Worm (Caenorhabditis elegans) whole organism, young adult: ENCODE results near the gene R02D5.3.

ENCODE experiments used
- B0336.3 ChIP-seq: fragments of 200-800 bp; sonication (Bioruptor generic); IDR thresholded peaks from 2 replicates; pipeline ENCODE4 v1.3.6; 2022; ENCODE audit warnings: missing genetic modification characterization, missing compliant biosample characterization
- C17E4.6 ChIP-seq: fragments of 200-800 bp; sonication (Bioruptor generic); IDR thresholded peaks from 2 replicates; pipeline ENCODE4 v1.3.6; 2022; ENCODE audit warnings: missing genetic modification reagents, missing genetic modification characterization, missing compliant biosample characterization
- D2030.7 ChIP-seq: fragments of 200-800 bp; sonication (Bioruptor generic); IDR thresholded peaks from 2 replicates; pipeline ENCODE4 v1.3.6; 2022; ENCODE audit warnings: missing genetic modification reagents, missing genetic modification characterization, missing compliant biosample characterization
- F23B12.7 ChIP-seq: sonication (generic microtip); optimal IDR thresholded peaks from 2 replicates; lab custom pipeline; 2017; ENCODE audit warnings: missing genetic modification characterization, mild to moderate bottlenecking, missing compliant biosample characterization, antibody characterized with exemption, moderate library complexity; ENCODE audit not compliant: insufficient read depth
- F33H1.4 ChIP-seq: fragments of 200-800 bp; sonication (Bioruptor generic); IDR thresholded peaks from 2 replicates; pipeline ENCODE4 v1.3.6; 2022; ENCODE audit warnings: missing genetic modification reagents, missing genetic modification characterization, missing compliant biosample characterization
- F49E8.2 ChIP-seq: sonication (generic microtip); optimal IDR thresholded peaks from 3 replicates; lab custom pipeline; 2017; ENCODE audit warnings: missing genetic modification characterization, mild to moderate bottlenecking, missing compliant biosample characterization, antibody characterized with exemption, moderate library complexity; ENCODE audit not compliant: insufficient read depth
- Y79H2A.3 ChIP-seq: fragments of 200-800 bp; sonication (Bioruptor generic); conservative IDR thresholded peaks from 2 replicates; pipeline ENCODE4 v1.3.6; 2022; ENCODE audit warnings: missing genetic modification reagents, missing genetic modification characterization, missing compliant biosample characterization
- akir-1 ChIP-seq: fragments of 200-800 bp; sonication (Bioruptor generic); optimal IDR thresholded peaks from 2 replicates; lab custom pipeline; 2018; ENCODE audit warnings: mild to moderate bottlenecking, missing genetic modification characterization, moderate library complexity, missing compliant biosample characterization
- attf-3 ChIP-seq: fragments of 200-800 bp; sonication (Bioruptor generic); conservative IDR thresholded peaks from 2 replicates; pipeline ENCODE4 v1.3.6; 2022; ENCODE audit warnings: missing genetic modification reagents, missing genetic modification characterization, missing compliant biosample characterization
- attf-6 ChIP-seq: fragments of 200-800 bp; sonication (Bioruptor generic); IDR thresholded peaks from 2 replicates; pipeline ENCODE4 v1.3.6; 2022; ENCODE audit warnings: missing genetic modification reagents, missing genetic modification characterization, missing compliant biosample characterization
- bed-2 ChIP-seq: fragments of 200-800 bp; sonication (Bioruptor generic); IDR thresholded peaks from 2 replicates; pipeline ENCODE4 v1.3.6; 2022; ENCODE audit warnings: missing genetic modification reagents, missing genetic modification characterization, missing compliant biosample characterization
- cebp-1 ChIP-seq, 2 experiments: fragments of 200-800 bp in 1 of 2; sonication (Bioruptor generic) in 1 of 2; sonication (generic microtip) in 1 of 2; IDR thresholded peaks in 1 of 2; optimal IDR thresholded peaks in 1 of 2; 2 replicates each; pipeline versions ENCODE4 v1.3.6 to Lab custom; 2017 to 2022; ENCODE audit warnings: missing compliant biosample characterization in 2 of 2, missing genetic modification characterization in 2 of 2, mild to moderate bottlenecking in 1 of 2, missing genetic modification reagents in 1 of 2, moderate library complexity in 1 of 2
- ceh-100 ChIP-seq: fragments of 200-800 bp; sonication (Bioruptor generic); IDR thresholded peaks from 2 replicates; pipeline ENCODE4 v1.3.6; 2022; ENCODE audit warnings: missing genetic modification reagents, missing genetic modification characterization, missing compliant biosample characterization
- ceh-27 ChIP-seq: fragments of 200-800 bp; sonication (Bioruptor generic); optimal IDR thresholded peaks from 2 replicates; lab custom pipeline; 2018; ENCODE audit warnings: mild to moderate bottlenecking, missing genetic modification characterization, moderate library complexity, missing compliant biosample characterization
- ceh-91 ChIP-seq: fragments of 200-800 bp; sonication (Bioruptor generic); IDR thresholded peaks from 2 replicates; pipeline ENCODE4 v1.3.6; 2022; ENCODE audit warnings: missing genetic modification reagents, missing genetic modification characterization, missing compliant biosample characterization
- dox-1 ChIP-seq: fragments of 200-800 bp; sonication (Bioruptor generic); IDR thresholded peaks from 2 replicates; pipeline ENCODE4 v1.3.6; 2022; ENCODE audit warnings: missing genetic modification reagents, missing genetic modification characterization, missing compliant biosample characterization
- dpff-1 ChIP-seq: sonication (generic microtip); optimal IDR thresholded peaks from 2 replicates; lab custom pipeline; 2017; ENCODE audit warnings: mild to moderate bottlenecking, missing genetic modification characterization, missing compliant biosample characterization
- efl-1 ChIP-seq: fragments of 150-350 bp; optimal IDR thresholded peaks from 2 replicates; lab custom pipeline; 2014; ENCODE audit warnings: missing biosample characterization, missing genetic modification reagents, missing genetic modification characterization
- egl-44 ChIP-seq: fragments of 200-800 bp; sonication (Bioruptor generic); IDR thresholded peaks from 2 replicates; pipeline ENCODE4 v1.3.6; 2022; ENCODE audit warnings: missing genetic modification reagents, missing genetic modification characterization, missing compliant biosample characterization
- egrh-3 ChIP-seq: fragments of 200-800 bp; sonication (Bioruptor generic); IDR thresholded peaks from 2 replicates; pipeline ENCODE4 v1.3.6; 2022; ENCODE audit warnings: missing genetic modification reagents, missing genetic modification characterization, missing compliant biosample characterization
- ekl-4 ChIP-seq: fragments of 200-800 bp; sonication (Bioruptor generic); IDR thresholded peaks from 2 replicates; pipeline ENCODE4 v1.3.6; 2022; ENCODE audit warnings: missing genetic modification reagents, missing genetic modification characterization, missing compliant biosample characterization
- him-1 ChIP-seq: sonication (generic microtip); optimal IDR thresholded peaks from 2 replicates; lab custom pipeline; 2016; ENCODE audit warnings: missing genotype, missing genetic modification reagents, missing genetic modification characterization, missing compliant biosample characterization
- hmg-1.2 ChIP-seq: fragments of 200-800 bp; sonication (Bioruptor generic); IDR thresholded peaks from 2 replicates; pipeline ENCODE4 v1.3.6; 2022; ENCODE audit warnings: missing genetic modification reagents, missing genetic modification characterization, missing compliant biosample characterization
- hsf-1 ChIP-seq: fragments of 200-800 bp; sonication (Bioruptor generic); IDR thresholded peaks from 2 replicates; pipeline ENCODE4 v1.3.6; 2022; ENCODE audit warnings: missing genetic modification reagents, missing genetic modification characterization, missing compliant biosample characterization
- lin-26 ChIP-seq: fragments of 200-800 bp; sonication (Bioruptor generic); IDR thresholded peaks from 2 replicates; pipeline ENCODE4 v1.3.6; 2022; ENCODE audit warnings: missing genetic modification reagents, missing genetic modification characterization, missing compliant biosample characterization
- lin-54 ChIP-seq: fragments of 200-800 bp; sonication (Bioruptor generic); optimal IDR thresholded peaks from 2 replicates; lab custom pipeline; 2018; ENCODE audit warnings: mild to moderate bottlenecking, missing genetic modification characterization, missing compliant biosample characterization
- lsl-1 ChIP-seq: fragments of 200-800 bp; sonication (Bioruptor generic); optimal IDR thresholded peaks from 2 replicates; lab custom pipeline; 2018; ENCODE audit warnings: mild to moderate bottlenecking, missing genetic modification characterization, moderate library complexity, missing compliant biosample characterization
- madf-6 ChIP-seq: fragments of 200-800 bp; sonication (Bioruptor generic); IDR thresholded peaks from 2 replicates; pipeline ENCODE4 v1.3.6; 2022; ENCODE audit warnings: missing genetic modification reagents, missing genetic modification characterization, missing compliant biosample characterization
- madf-8 ChIP-seq: fragments of 200-800 bp; sonication (Bioruptor generic); conservative IDR thresholded peaks from 2 replicates; pipeline ENCODE4 v1.3.6; 2022; ENCODE audit warnings: missing genetic modification reagents, missing genetic modification characterization, missing compliant biosample characterization
- mcd-1 ChIP-seq: fragments of 200-800 bp; sonication (Bioruptor generic); IDR thresholded peaks from 2 replicates; pipeline ENCODE4 v1.3.6; 2022; ENCODE audit warnings: missing genetic modification reagents, missing genetic modification characterization, missing compliant biosample characterization
- nfyb-1 ChIP-seq: fragments of 200-800 bp; sonication (Bioruptor generic); IDR thresholded peaks from 2 replicates; pipeline ENCODE4 v1.3.6; 2022; ENCODE audit warnings: missing genetic modification reagents, missing genetic modification characterization, missing compliant biosample characterization
- pbrm-1 ChIP-seq: fragments of 200-800 bp; sonication (Bioruptor generic); IDR thresholded peaks from 2 replicates; pipeline ENCODE4 v1.3.6; 2022; ENCODE audit warnings: missing genetic modification reagents, missing genetic modification characterization, missing compliant biosample characterization
- rcor-1 ChIP-seq: fragments of 200-800 bp; sonication (Bioruptor generic); IDR thresholded peaks from 2 replicates; pipeline ENCODE4 v1.3.6; 2022; ENCODE audit warnings: missing genetic modification reagents, missing genetic modification characterization, missing compliant biosample characterization
- rec-8 ChIP-seq, 2 experiments: sonication (generic microtip); optimal IDR thresholded peaks; 2 replicates each; lab custom pipeline; 2016; ENCODE audit warnings: mild to moderate bottlenecking in 2 of 2, missing genetic modification characterization in 2 of 2, missing genetic modification reagents in 2 of 2, missing genotype in 2 of 2, missing biosample characterization in 1 of 2, missing compliant biosample characterization in 1 of 2, moderate library complexity in 1 of 2
- sdz-38 ChIP-seq: sonication (generic microtip); optimal IDR thresholded peaks from 2 replicates; lab custom pipeline; 2016; ENCODE audit warnings: missing genotype, missing genetic modification characterization, missing compliant biosample characterization
- snpc-1.1 ChIP-seq: sonication (generic microtip); optimal IDR thresholded peaks from 2 replicates; lab custom pipeline; 2017; ENCODE audit warnings: missing genetic modification characterization, mild to moderate bottlenecking, missing compliant biosample characterization, antibody characterized with exemption, moderate library complexity, missing genotype, missing genetic modification reagents; ENCODE audit not compliant: insufficient read depth
- snpc-1.3 ChIP-seq: sonication (generic microtip); optimal IDR thresholded peaks from 2 replicates; lab custom pipeline; 2017; ENCODE audit warnings: missing genetic modification characterization, mild to moderate bottlenecking, missing compliant biosample characterization, antibody characterized with exemption, moderate library complexity, missing genotype, missing genetic modification reagents; ENCODE audit not compliant: insufficient read depth
- snpc-4 ChIP-seq, 5 experiments: fragments of 150-350 bp in 1 of 5; sonication (generic microtip) in 4 of 5; optimal IDR thresholded peaks; 2 replicates each; lab custom pipeline; 2014 to 2018; ENCODE audit warnings: missing genetic modification characterization in 5 of 5, missing biosample characterization in 3 of 5, antibody characterized with exemption in 2 of 5, mild to moderate bottlenecking in 2 of 5, missing compliant biosample characterization in 2 of 5, missing genotype in 2 of 5, moderate library complexity in 2 of 5, missing genetic modification reagents in 1 of 5
- tbp1 ChIP-seq: fragments of 200-800 bp; sonication (Bioruptor generic); optimal IDR thresholded peaks from 2 replicates; lab custom pipeline; 2018; ENCODE audit warnings: mild to moderate bottlenecking, missing genetic modification characterization, missing compliant biosample characterization
- tlf-1 ChIP-seq: fragments of 200-800 bp; sonication (Bioruptor generic); optimal IDR thresholded peaks from 2 replicates; lab custom pipeline; 2018; ENCODE audit warnings: mild to moderate bottlenecking, missing genetic modification characterization, missing compliant biosample characterization
- xnd-1 ChIP-seq: sonication (generic microtip); optimal IDR thresholded peaks from 2 replicates; lab custom pipeline; 2016; ENCODE audit warnings: missing genotype, missing genetic modification reagents, missing genetic modification characterization, missing compliant biosample characterization
- zfh-2 ChIP-seq: fragments of 200-800 bp; sonication (Bioruptor generic); conservative IDR thresholded peaks from 2 replicates; pipeline ENCODE4 v1.3.6; 2022; ENCODE audit warnings: missing genetic modification reagents, missing genetic modification characterization, missing compliant biosample characterization
- ztf-18 ChIP-seq: sonication (generic microtip); optimal IDR thresholded peaks from 2 replicates; lab custom pipeline; 2016; ENCODE audit warnings: missing genotype, mild to moderate bottlenecking, missing genetic modification characterization, missing compliant biosample characterization

The R02D5.3 gene

ce11 chrV:14462653-14463052 is 20.3 kb upstream of the R02D5.3 start:
- no peak for TF ChIP-seq cebp-1 (GFP tag; IDR thresholded peaks at IDR 0.05; lab: Robert Waterston, UW)
- TF ChIP-seq cebp-1 (tag; optimal IDR thresholded peaks at IDR 0.05; lab: Kevin White, UChicago): no peak
- TF ChIP-seq attf-3 (GFP tag; lab: Robert Waterston, UW): no peak
- no peak for TF ChIP-seq sdz-38 (tag; lab: Kevin White, UChicago)
- no peak for TF ChIP-seq akir-1 (GFP tag; lab: Kevin White, UChicago)
- TF ChIP-seq C17E4.6 (GFP tag; lab: Robert Waterston, UW): no peak
- TF ChIP-seq rec-8 (tag; optimal IDR thresholded peaks at IDR 0.05; lab: Kevin White, UChicago): no peak

DNA sequence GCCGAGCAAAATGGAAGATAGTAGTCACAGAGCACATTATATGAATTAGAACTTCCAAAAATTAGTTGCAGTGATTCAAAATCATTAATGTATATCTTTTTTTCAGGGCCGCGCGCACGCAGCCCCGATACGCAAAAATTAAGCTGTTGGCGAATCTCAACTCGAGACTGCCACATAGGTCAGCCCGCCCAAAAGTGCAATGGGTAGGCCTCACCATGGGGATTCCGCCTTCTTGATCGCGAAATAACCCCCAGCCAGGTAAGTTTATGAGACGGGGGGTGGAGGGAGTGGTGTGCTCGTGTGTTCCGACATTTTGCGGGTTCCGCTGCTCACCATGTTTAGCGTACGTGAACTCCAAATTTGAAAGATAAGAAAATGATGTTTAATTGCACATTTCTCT is 19.9 kb upstream of the R02D5.3 start, which contains the start of gene F08H9.3:
F08H9.3 (minus strand) TSS at position 252 of the 400 bp plus-strand sequence.
- TF ChIP-seq lsl-1 (peak; percentile 55), F33H1.4 (peak; percentile 51), efl-1 (GFP tag; lab: Kevin White, UChicago) (peak; percentile 10), tbp1 (GFP tag; lab: Kevin White, UChicago) (peak; percentile 69), egrh-3 (GFP tag; lab: Robert Waterston, UW) (peak; percentile 62), pbrm-1 (GFP tag; lab: Robert Waterston, UW) (peak; percentile 75), Y79H2A.3 (GFP tag; lab: Robert Waterston, UW) (peak; percentile 82), dox-1 (GFP tag; lab: Robert Waterston, UW) (peak; percentile 84), ekl-4 (peak; percentile 75; the same call in 1 of the 2 replicates), D2030.7 (GFP tag; lab: Robert Waterston, UW) (peak; percentile 82), rcor-1 (GFP tag; lab: Robert Waterston, UW) (peak; percentile 55; the same call in 1 of the 2 replicates), lin-54 (GFP tag; lab: Kevin White, UChicago) (peak; percentile 27), madf-6 (GFP tag; lab: Robert Waterston, UW) (peak; percentile 77), F49E8.2 (peak; percentile 38), nfyb-1 (GFP tag; lab: Robert Waterston, UW) (0 out of 2 replicates have a peak, but pooled peaks have one; percentile 58), zfh-2 (GFP tag; lab: Robert Waterston, UW) (peak; percentile 51; the same call in 1 of the 2 replicates), tlf-1 (GFP tag; lab: Kevin White, UChicago) (peak; percentile 6), F23B12.7 (tag; lab: Kevin White, UChicago) (peak; percentile 68), bed-2 (0 out of 2 replicates have a peak, but pooled peaks have one; percentile 48), madf-8 (GFP tag; lab: Robert Waterston, UW) (peak; percentile 35; the same call in 1 of the 2 replicates), hsf-1 (GFP tag; lab: Robert Waterston, UW) (peak; percentile 57; the same call in 1 of the 2 replicates), ceh-91 (GFP tag; lab: Robert Waterston, UW) (0 out of 2 replicates have a peak, but pooled peaks have one; percentile 18), ceh-27 (GFP tag; lab: Kevin White, UChicago) (peak; percentile 3), dpff-1 (peak; percentile 9), him-1 (tag; lab: Kevin White, UChicago) (peak; percentile 90), mcd-1 (GFP tag; lab: Robert Waterston, UW) (peak; percentile 74), snpc-1.3 (tag; lab: Kevin White, UChicago) (peak; percentile 64), snpc-4 (GFP tag; optimal IDR thresholded peaks at IDR 0.05; lab: Kevin White, UChicago) (peak; percentile 85), snpc-4 (tag; optimal IDR thresholded peaks at IDR 0.05; lab: Kevin White, UChicago) (peak; percentile 90 to 98 (median 94)), ceh-100 (GFP tag; lab: Robert Waterston, UW) (peak; percentile 63), lin-26 (peak; percentile 69; the same call in 1 of the 2 replicates), hmg-1.2 (GFP tag; lab: Robert Waterston, UW) (peak; percentile 95), attf-6 (GFP tag; lab: Robert Waterston, UW) (peak; percentile 88), xnd-1 (peak; percentile 22), ztf-18 (peak; percentile 2), egl-44 (0 out of 2 replicates have a peak, but pooled peaks have one; percentile 63), snpc-1.1 (tag; lab: Kevin White, UChicago) (peak; percentile 93), B0336.3 (GFP tag; lab: Robert Waterston, UW) (peak; percentile 52; the same call in 1 of the 2 replicates)
